Fruit fly (Drosophila melanogaster) whole organism, wandering third instar larva: ENCODE data around the gene Dora.
A peak's percentile ranks its signal among the peaks of the same experiment; 100 is the strongest.

Experiments used
- Abd-B ChIP-seq: fragments of >200 bp; optimal IDR thresholded peaks from 2 replicates; lab custom pipeline; 2017; ENCODE audit warnings: missing biosample characterization, missing genetic modification characterization
- CG32264 ChIP-seq: fragments of 200-800 bp; sonication (Bioruptor generic); optimal IDR thresholded peaks from 2 replicates; lab custom pipeline; 2016; ENCODE audit warnings: missing biosample characterization, missing genetic modification characterization
- CG9705 ChIP-seq: fragments of 200-800 bp; sonication (Bioruptor generic); optimal IDR thresholded peaks from 2 replicates; lab custom pipeline; 2018; ENCODE audit warnings: missing biosample characterization, mild to moderate bottlenecking, missing genetic modification characterization
- CrebA ChIP-seq: fragments of 200-800 bp; sonication (Bioruptor generic); optimal IDR thresholded peaks from 2 replicates; lab custom pipeline; 2016; ENCODE audit warnings: missing biosample characterization, mild to moderate bottlenecking, missing genetic modification characterization, borderline replicate concordance
- Dfd ChIP-seq: fragments of >200 bp; optimal IDR thresholded peaks from 2 replicates; lab custom pipeline; 2017; ENCODE audit warnings: missing biosample characterization, missing genetic modification characterization
- Dif ChIP-seq: fragments of 200-275, 200-300 bp; sonication (Bioruptor generic); optimal IDR thresholded peaks from 2 replicates; lab custom pipeline; 2018; ENCODE audit warnings: missing biosample characterization, missing genetic modification characterization; ENCODE audit not compliant: partially characterized antibody
- GATAd ChIP-seq: sonication (Bioruptor generic); optimal IDR thresholded peaks from 2 replicates; lab custom pipeline; 2016; ENCODE audit warnings: missing biosample characterization, missing genetic modification characterization
- HLH106 ChIP-seq: fragments of 200-800 bp; optimal IDR thresholded peaks from 3 replicates; lab custom pipeline; 2019; ENCODE audit warnings: missing biosample characterization, mild to moderate bottlenecking, missing genetic modification characterization, moderate library complexity
- Hnf4 ChIP-seq: fragments of 200-800 bp; sonication (Bioruptor generic); optimal IDR thresholded peaks from 2 replicates; lab custom pipeline; 2016; ENCODE audit warnings: missing biosample characterization, mild to moderate bottlenecking, missing genetic modification characterization
- Hr78 ChIP-seq: fragments of >200 bp; optimal IDR thresholded peaks from 2 replicates; lab custom pipeline; 2017; ENCODE audit warnings: missing biosample characterization, missing genetic modification characterization
- Hr83 ChIP-seq: fragments of 200-300 bp; sonication (Bioruptor generic); optimal IDR thresholded peaks from 2 replicates; lab custom pipeline; 2016; ENCODE audit warnings: missing biosample characterization, mild to moderate bottlenecking, missing genetic modification characterization, moderate library complexity; ENCODE audit not compliant: poor library complexity, severe bottlenecking
- Jra ChIP-seq: sonication (Bioruptor generic); optimal IDR thresholded peaks from 2 replicates; lab custom pipeline; 2016; ENCODE audit warnings: missing biosample characterization, missing genetic modification characterization
- Mio ChIP-seq: sonication (Bioruptor generic); optimal IDR thresholded peaks from 2 replicates; lab custom pipeline; 2016; ENCODE audit warnings: missing biosample characterization, missing genetic modification characterization
- Myc ChIP-seq: fragments of >200 bp; optimal IDR thresholded peaks from 2 replicates; lab custom pipeline; 2017
- N ChIP-seq: fragments of >200 bp; optimal IDR thresholded peaks from 2 replicates; lab custom pipeline; 2018; ENCODE audit warnings: missing biosample characterization, missing external identifiers, missing genetic modification characterization
- OdsH ChIP-seq: fragments of 200-800 bp; sonication (Bioruptor generic); optimal IDR thresholded peaks from 2 replicates; lab custom pipeline; 2016; ENCODE audit warnings: missing biosample characterization, mild to moderate bottlenecking, missing genetic modification characterization
- Rel ChIP-seq, 2 experiments: fragments of 200-800 bp; sonication (Bioruptor generic) in 1 of 2; optimal IDR thresholded peaks; 2 replicates in 1 of 2; 3 replicates in 1 of 2; lab custom pipeline; 2016 to 2019; ENCODE audit warnings: mild to moderate bottlenecking in 2 of 2, missing biosample characterization in 2 of 2, missing genetic modification characterization in 2 of 2, moderate library complexity in 1 of 2
- Sp1 ChIP-seq: fragments of 200-800 bp; sonication (Bioruptor generic); optimal IDR thresholded peaks from 3 replicates; lab custom pipeline; 2019; ENCODE audit warnings: missing biosample characterization, mild to moderate bottlenecking, missing genetic modification characterization, moderate library complexity
- Vsx2 ChIP-seq: fragments of 200-300, 225-300 bp; sonication (Bioruptor generic); optimal IDR thresholded peaks from 2 replicates; lab custom pipeline; 2018; ENCODE audit warnings: missing biosample characterization, missing genetic modification characterization; ENCODE audit not compliant: partially characterized antibody
- br ChIP-seq: fragments of 200-800 bp; sonication (Bioruptor generic); optimal IDR thresholded peaks from 2 replicates; lab custom pipeline; 2016; ENCODE audit warnings: missing biosample characterization, missing genetic modification characterization
- brk ChIP-seq: fragments of 200-800 bp; sonication (Bioruptor generic); optimal IDR thresholded peaks from 2 replicates; lab custom pipeline; 2016; ENCODE audit warnings: missing biosample characterization, mild to moderate bottlenecking, missing genetic modification characterization
- dl ChIP-seq, 2 experiments: fragments of 175-275, 200-275 bp in 1 of 2; fragments of 200-275 bp in 1 of 2; sonication (Bioruptor generic); optimal IDR thresholded peaks; lab custom pipeline; 2018; ENCODE audit warnings: mild to moderate bottlenecking in 2 of 2, missing biosample characterization in 2 of 2, missing genetic modification characterization in 2 of 2, moderate library complexity in 2 of 2; ENCODE audit not compliant: partially characterized antibody in 2 of 2, insufficient read depth in 1 of 2
- dmrt93B ChIP-seq: fragments of 200-800 bp; sonication (Bioruptor generic); optimal IDR thresholded peaks from 2 replicates; lab custom pipeline; 2018; ENCODE audit warnings: missing biosample characterization, mild to moderate bottlenecking, missing genetic modification characterization
- dsf ChIP-seq: sonication (Bioruptor generic); optimal IDR thresholded peaks from 2 replicates; lab custom pipeline; 2016; ENCODE audit warnings: missing biosample characterization, missing genetic modification characterization, borderline replicate concordance
- ey ChIP-seq: fragments of 200-800 bp; sonication (Bioruptor generic); optimal IDR thresholded peaks from 2 replicates; lab custom pipeline; 2016; ENCODE audit warnings: missing biosample characterization, missing genetic modification characterization
- foxo ChIP-seq, 2 experiments: fragments of 200-800 bp; sonication (Bioruptor generic); optimal IDR thresholded peaks; 2 replicates in 1 of 2; 3 replicates in 1 of 2; lab custom pipeline; 2016 to 2017; ENCODE audit warnings: missing biosample characterization in 2 of 2, missing genetic modification characterization in 2 of 2
- fru ChIP-seq: fragments of 200-800 bp; sonication (Bioruptor generic); optimal IDR thresholded peaks from 3 replicates; lab custom pipeline; 2016; ENCODE audit warnings: missing biosample characterization, mild to moderate bottlenecking, missing genetic modification characterization
- h ChIP-seq: fragments of 200-800 bp; sonication (Bioruptor generic); optimal IDR thresholded peaks from 3 replicates; lab custom pipeline; 2016; ENCODE audit warnings: missing biosample characterization, mild to moderate bottlenecking, missing genetic modification characterization
- jim ChIP-seq: fragments of 175-275, 200-325 bp; sonication (Bioruptor generic); optimal IDR thresholded peaks from 2 replicates; lab custom pipeline; 2016; ENCODE audit warnings: missing biosample characterization, mild to moderate bottlenecking, missing genetic modification characterization
- lola ChIP-seq: fragments of >200 bp; optimal IDR thresholded peaks from 2 replicates; lab custom pipeline; 2017; ENCODE audit warnings: missing biosample characterization, missing genetic modification characterization
- pan ChIP-seq: fragments of >200 bp; optimal IDR thresholded peaks from 2 replicates; lab custom pipeline; 2017
- psq ChIP-seq: fragments of 200-800 bp; sonication (Bioruptor generic); optimal IDR thresholded peaks from 3 replicates; lab custom pipeline; 2017; ENCODE audit warnings: missing biosample characterization, mild to moderate bottlenecking, missing genetic modification characterization, moderate library complexity
- rgr ChIP-seq: fragments of 200-800 bp; sonication (Bioruptor generic); optimal IDR thresholded peaks from 3 replicates; lab custom pipeline; 2016; ENCODE audit warnings: missing biosample characterization, mild to moderate bottlenecking, missing genetic modification characterization
- sage ChIP-seq: fragments of 200-800 bp; sonication (Bioruptor generic); optimal IDR thresholded peaks from 2 replicates; lab custom pipeline; 2016; ENCODE audit warnings: missing biosample characterization, mild to moderate bottlenecking, missing genetic modification characterization
- sv ChIP-seq: fragments of 200-800 bp; sonication (Bioruptor generic); optimal IDR thresholded peaks from 3 replicates; lab custom pipeline; 2016; ENCODE audit warnings: missing biosample characterization, missing genetic modification characterization
- tai ChIP-seq: sonication (Bioruptor generic); optimal IDR thresholded peaks from 2 replicates; lab custom pipeline; 2016; ENCODE audit warnings: missing biosample characterization, missing genetic modification characterization
- usp ChIP-seq: fragments of >200 bp; optimal IDR thresholded peaks from 2 replicates; lab custom pipeline; 2017; ENCODE audit warnings: missing biosample characterization, missing genetic modification characterization
- woc ChIP-seq: sonication (Bioruptor generic); optimal IDR thresholded peaks from 2 replicates; lab custom pipeline; 2016; ENCODE audit warnings: missing biosample characterization, mild to moderate bottlenecking, missing genetic modification characterization

Gene Dora

dm6 chrX:18832371-18832852 lies 31.3 kb upstream of the Dora start, which contains the start of gene Pvf1:
Gene Pvf1 (plus strand): TSS chrX:18832682.
- TF ChIP-seq Hr78 (GFP tag; lab: Kevin White, UChicago) (no peak), Hr83 (peak; percentile 0), fru (GFP tag; lab: Kevin White, UChicago) (peak; percentile 96), Hnf4 (GFP tag; lab: Kevin White, UChicago) (no peak), Dif (GFP tag; lab: Kevin White, UChicago) (peak; percentile 95), CrebA (GFP tag; lab: Kevin White, UChicago) (peak; percentile 13), woc (peak; percentile 59), Rel (GFP tag; optimal IDR thresholded peaks at IDR 0.05; lab: Kevin White, UChicago) (no peak), Rel (tag; optimal IDR thresholded peaks at IDR 0.05; lab: Kevin White, UChicago) (peak; percentile 68), Vsx2 (peak; percentile 73), br (GFP tag; lab: Kevin White, UChicago) (peak; percentile 1), CG9705 (GFP tag; lab: Kevin White, UChicago) (no peak), dl (GFP tag; optimal IDR thresholded peaks at IDR 0.05; lab: Kevin White, UChicago; ENCODE audit: insufficient read depth in 1 of 2, partially characterized antibody in 2 of 2) (peak; percentile 76 to 93), h (GFP tag; lab: Kevin White, UChicago) (peak; percentile 48), Jra (GFP tag; lab: Kevin White, UChicago) (no peak), foxo (GFP tag; optimal IDR thresholded peaks at IDR 0.05; lab: Kevin White, UChicago) (peak in 1 of 2 experiments; percentile 14)
- TF ChIP-seq, all 38 proteins: peak for 11

- TF ChIP-seq dsf (GFP tag; lab: Kevin White, UChicago) (no peak), dmrt93B (GFP tag; lab: Kevin White, UChicago) (peak; percentile 62), CG32264 (GFP tag; lab: Kevin White, UChicago) (peak; percentile 52), brk (no peak), Sp1 (GFP tag; lab: Kevin White, UChicago) (no peak), fru (GFP tag; lab: Kevin White, UChicago) (peak; percentile 75), Rel (GFP tag; optimal IDR thresholded peaks at IDR 0.05; lab: Kevin White, UChicago) (no peak), Rel (tag; optimal IDR thresholded peaks at IDR 0.05; lab: Kevin White, UChicago) (peak; percentile 4), Hr78 (GFP tag; lab: Kevin White, UChicago) (no peak), tai (GFP tag; lab: Kevin White, UChicago) (no peak), psq (GFP tag; lab: Kevin White, UChicago) (no peak), GATAd (GFP tag; lab: Kevin White, UChicago) (no peak), jim (no peak), h (GFP tag; lab: Kevin White, UChicago) (peak; percentile 88), N (GFP tag; lab: Kevin White, UChicago) (no peak), CG9705 (GFP tag; lab: Kevin White, UChicago) (no peak), Abd-B (GFP tag; lab: Kevin White, UChicago) (no peak), Dfd (GFP tag; lab: Kevin White, UChicago) (no peak), foxo (GFP tag; optimal IDR thresholded peaks at IDR 0.05; lab: Kevin White, UChicago) (peak in 1 of 2 experiments; percentile 77), lola (GFP tag; lab: Kevin White, UChicago) (no peak), pan (lab: Kevin White, UChicago) (peak; percentile 39), CrebA (GFP tag; lab: Kevin White, UChicago) (no peak), sage (GFP tag; lab: Kevin White, UChicago) (peak; percentile 70), Myc (lab: Kevin White, UChicago) (no peak), OdsH (peak; percentile 29), dl (GFP tag; optimal IDR thresholded peaks at IDR 0.05; lab: Kevin White, UChicago; ENCODE audit: insufficient read depth in 1 of 2, partially characterized antibody in 2 of 2) (no peak), HLH106 (tag; lab: Kevin White, UChicago) (peak; percentile 74), Vsx2 (no peak), sv (no peak), Dif (GFP tag; lab: Kevin White, UChicago) (no peak), br (GFP tag; lab: Kevin White, UChicago) (peak; percentile 25), Hnf4 (GFP tag; lab: Kevin White, UChicago) (no peak), usp (GFP tag; lab: Kevin White, UChicago) (no peak), Hr83 (no peak), rgr (peak; percentile 28), ey (GFP tag; lab: Kevin White, UChicago) (peak; percentile 26), woc (peak; percentile 57), Mio (no peak), Jra (GFP tag; lab: Kevin White, UChicago) (no peak)
These were observed 29.4 kb upstream of the Dora start for dm6 chrX:18834399-18834798.
